Worm (Caenorhabditis elegans) whole organism, L3 larva: ENCODE data around the gene madd-2.
A peak's percentile ranks its signal among the peaks of the same experiment; 100 is the strongest.

Experiments used
- R02D3.7 ChIP-seq: fragments of 150-350 bp; optimal IDR thresholded peaks from 2 replicates; lab custom pipeline; 2014; ENCODE audit warnings: missing biosample characterization, missing genetic modification characterization
- ZK546.5 ChIP-seq: sonication (generic microtip); optimal IDR thresholded peaks from 2 replicates; lab custom pipeline; 2017; ENCODE audit warnings: missing biosample characterization, missing genetic modification characterization
- aly-2 ChIP-seq: fragments of 150-350 bp; optimal IDR thresholded peaks from 2 replicates; lab custom pipeline; 2014; ENCODE audit warnings: missing biosample characterization, missing genetic modification characterization
- ama-1 ChIP-seq: fragments of 150-350 bp; optimal IDR thresholded peaks from 2 replicates; lab custom pipeline; 2018
- ceh-16 ChIP-seq: sonication (generic microtip); optimal IDR thresholded peaks from 2 replicates; lab custom pipeline; 2017; ENCODE audit warnings: missing biosample characterization, missing genetic modification characterization
- ceh-9 ChIP-seq: sonication (generic microtip); optimal IDR thresholded peaks from 2 replicates; lab custom pipeline; 2018; ENCODE audit warnings: missing biosample characterization, missing genetic modification characterization
- egl-27 ChIP-seq: sonication (generic microtip); optimal IDR thresholded peaks from 4 replicates; lab custom pipeline; 2017; ENCODE audit warnings: missing biosample characterization, missing genetic modification reagents, missing genetic modification characterization
- egl-5 ChIP-seq: fragments of 150-350 bp; optimal IDR thresholded peaks from 2 replicates; lab custom pipeline; 2017; ENCODE audit warnings: missing biosample characterization, missing genetic modification reagents, missing genetic modification characterization, inconsistent platforms
- elt-2 ChIP-seq: sonication (generic microtip); optimal IDR thresholded peaks from 2 replicates; lab custom pipeline; 2016; ENCODE audit warnings: missing genetic modification reagents, mild to moderate bottlenecking, missing genetic modification characterization, missing compliant biosample characterization
- elt-3 ChIP-seq, 3 experiments: fragments of 150-350 bp in 1 of 3; sonication (generic microtip) in 2 of 3; optimal IDR thresholded peaks; 2 replicates in 2 of 3; 4 replicates in 1 of 3; lab custom pipeline; 2014 to 2017; ENCODE audit warnings: missing biosample characterization in 3 of 3, missing genetic modification characterization in 3 of 3
- eor-1 ChIP-seq, 2 experiments: fragments of 150-350 bp; optimal IDR thresholded peaks; 2 replicates each; lab custom pipeline; 2014 to 2018; ENCODE audit warnings: missing biosample characterization in 2 of 2, missing genetic modification characterization in 2 of 2
- fkh-2 ChIP-seq: fragments of 150-350 bp; optimal IDR thresholded peaks from 2 replicates; lab custom pipeline; 2014; ENCODE audit warnings: missing biosample characterization, missing genetic modification reagents, missing genetic modification characterization
- fos-1 ChIP-seq: fragments of 150-350 bp; optimal IDR thresholded peaks from 2 replicates; lab custom pipeline; 2014; ENCODE audit warnings: missing biosample characterization, missing genetic modification characterization
- hmg-11 ChIP-seq: sonication (generic microtip); optimal IDR thresholded peaks from 2 replicates; lab custom pipeline; 2016; ENCODE audit warnings: missing genetic modification characterization, missing compliant biosample characterization
- lin-15B ChIP-seq: fragments of 150-350 bp; optimal IDR thresholded peaks from 2 replicates; lab custom pipeline; 2014; ENCODE audit warnings: missing biosample characterization, missing genetic modification characterization
- lsy-12 ChIP-seq: sonication (generic microtip); optimal IDR thresholded peaks from 2 replicates; lab custom pipeline; 2016; ENCODE audit warnings: mild to moderate bottlenecking, missing genetic modification characterization, missing compliant biosample characterization
- mdl-1 ChIP-seq: fragments of 150-350 bp; optimal IDR thresholded peaks from 2 replicates; lab custom pipeline; 2014; ENCODE audit warnings: missing biosample characterization, missing genetic modification characterization
- mml-1 ChIP-seq: fragments of 150-350 bp; sonication (generic microtip); optimal IDR thresholded peaks from 3 replicates; lab custom pipeline; 2014; ENCODE audit warnings: missing biosample characterization, missing genetic modification characterization
- nfya-1 ChIP-seq: sonication (generic microtip); optimal IDR thresholded peaks from 2 replicates; lab custom pipeline; 2017; ENCODE audit warnings: missing genetic modification characterization, mild to moderate bottlenecking, missing compliant biosample characterization, antibody characterized with exemption, moderate library complexity; ENCODE audit not compliant: insufficient read depth
- nhr-11 ChIP-seq: fragments of 150-350 bp; optimal IDR thresholded peaks from 2 replicates; lab custom pipeline; 2014; ENCODE audit warnings: missing biosample characterization, missing genetic modification characterization
- nhr-12 ChIP-seq: fragments of 150-350 bp; optimal IDR thresholded peaks from 2 replicates; lab custom pipeline; 2014; ENCODE audit warnings: missing biosample characterization, missing genetic modification characterization
- nhr-23 ChIP-seq: fragments of 150-350 bp; optimal IDR thresholded peaks from 2 replicates; lab custom pipeline; 2014; ENCODE audit warnings: missing biosample characterization, missing genetic modification reagents, missing genetic modification characterization
- nhr-28 ChIP-seq: fragments of 150-350 bp; optimal IDR thresholded peaks from 2 replicates; lab custom pipeline; 2014; ENCODE audit warnings: missing biosample characterization, missing genetic modification characterization
- nhr-77 ChIP-seq: fragments of 150-350 bp; optimal IDR thresholded peaks from 2 replicates; lab custom pipeline; 2014; ENCODE audit warnings: missing biosample characterization, missing genetic modification characterization
- pha-4 ChIP-seq: fragments of 150-350 bp; optimal IDR thresholded peaks from 2 replicates; lab custom pipeline; 2014; ENCODE audit warnings: missing biosample characterization, missing genetic modification reagents, missing genetic modification characterization
- sea-2 ChIP-seq: fragments of 150-350 bp; sonication (generic microtip); optimal IDR thresholded peaks from 4 replicates; lab custom pipeline; 2014; ENCODE audit warnings: missing biosample characterization, missing genetic modification reagents, missing genetic modification characterization
- snpc-4 ChIP-seq: fragments of 150-350 bp; optimal IDR thresholded peaks from 2 replicates; lab custom pipeline; 2014; ENCODE audit warnings: missing biosample characterization, missing genetic modification characterization
- tbx-2 ChIP-seq: sonication (generic microtip); optimal IDR thresholded peaks from 2 replicates; lab custom pipeline; 2016; ENCODE audit warnings: mild to moderate bottlenecking, missing genetic modification characterization, missing compliant biosample characterization
- unc-39 ChIP-seq: sonication (generic microtip); optimal IDR thresholded peaks from 4 replicates; lab custom pipeline; 2017; ENCODE audit warnings: missing biosample characterization, missing genetic modification characterization
- unc-62 ChIP-seq: fragments of 150-350 bp; sonication (generic microtip); optimal IDR thresholded peaks from 4 replicates; lab custom pipeline; 2014; ENCODE audit warnings: missing biosample characterization, missing genetic modification reagents, missing genetic modification characterization
- zag-1 ChIP-seq: fragments of 150-350 bp; optimal IDR thresholded peaks from 2 replicates; lab custom pipeline; 2014; ENCODE audit warnings: missing biosample characterization, missing genetic modification characterization
- ztf-11 ChIP-seq: fragments of 150-350 bp; optimal IDR thresholded peaks from 2 replicates; lab custom pipeline; 2014; ENCODE audit warnings: missing biosample characterization, missing genetic modification characterization

The madd-2 gene

ce11 chrV:1206971-1207370, 28.3 kb downstream of the madd-2 start, which contains the start of gene Y50D4A.5:
Gene Y50D4A.5 (plus strand): TSS chrV:1207307.
- TF ChIP-seq lin-15B (tag; lab: Kevin White, UChicago) (peak; percentile 6), nhr-11 (no peak)

- TF ChIP-seq lin-15B (tag; lab: Kevin White, UChicago) (peak; percentile 4), ztf-11 (tag; lab: Kevin White, UChicago) (no peak), unc-62 (GFP tag; lab: Kevin White, UChicago) (no peak)
Measured at ce11 chrV:1201717-1202116, 33.5 kb downstream of the madd-2 start.

ce11 chrV:1199219-1199889, 35.9 kb downstream of the madd-2 start, which contains the start of gene Y50D4A.6:
Gene Y50D4A.6 (minus strand): TSS chrV:1199269.
- TF ChIP-seq zag-1 (tag; lab: Kevin White, UChicago) (no peak), unc-62 (GFP tag; lab: Kevin White, UChicago) (no peak), egl-27 (tag; lab: Kevin White, UChicago) (no peak), ceh-9 (tag; lab: Kevin White, UChicago) (no peak), snpc-4 (tag; lab: Kevin White, UChicago) (no peak), ama-1 (lab: Kevin White, UChicago) (no peak), ceh-16 (tag; lab: Kevin White, UChicago) (no peak), nhr-28 (tag; lab: Kevin White, UChicago) (no peak), lsy-12 (tag; lab: Kevin White, UChicago) (no peak), unc-39 (no peak), nhr-77 (tag; lab: Kevin White, UChicago) (no peak), aly-2 (tag; lab: Kevin White, UChicago) (no peak), elt-3 (tag; optimal IDR thresholded peaks at IDR 0.05; lab: Kevin White, UChicago) (no peak), mml-1 (tag; lab: Kevin White, UChicago) (no peak), tbx-2 (tag; lab: Kevin White, UChicago) (no peak), nfya-1 (tag; lab: Kevin White, UChicago) (no peak), egl-5 (tag; lab: Kevin White, UChicago) (no peak)

ce11 chrV:1197064-1197724, 38.1 kb downstream of the madd-2 start:
- TF ChIP-seq elt-2 (peak; percentile 10), lin-15B (tag; lab: Kevin White, UChicago) (peak; percentile 29), nfya-1 (tag; lab: Kevin White, UChicago) (peak; percentile 23), R02D3.7 (tag; lab: Kevin White, UChicago) (peak; percentile 87), lsy-12 (tag; lab: Kevin White, UChicago) (peak; percentile 27)

ce11 chrV:1195995-1196394, 39.3 kb downstream of the madd-2 start, which contains the start of the genes wrb-1 and Y50D4A.4:
Gene wrb-1 (plus strand): TSS chrV:1196072.
Gene Y50D4A.4 (minus strand): TSS chrV:1196127.
- TF ChIP-seq zag-1 (tag; lab: Kevin White, UChicago) (no peak), egl-5 (tag; lab: Kevin White, UChicago) (peak; percentile 22), R02D3.7 (tag; lab: Kevin White, UChicago) (peak; percentile 66), pha-4 (peak; percentile 87), eor-1 (tag; optimal IDR thresholded peaks at IDR 0.05; lab: Kevin White, UChicago) (peak in 1 of 2 experiments; percentile 60), fkh-2 (tag; lab: Kevin White, UChicago) (no peak), nhr-23 (tag; lab: Kevin White, UChicago) (peak; percentile 83), elt-2 (peak; percentile 16), mdl-1 (tag; lab: Kevin White, UChicago) (no peak), lin-15B (tag; lab: Kevin White, UChicago) (peak; percentile 76), ceh-16 (tag; lab: Kevin White, UChicago) (no peak), nhr-11 (no peak), nfya-1 (tag; lab: Kevin White, UChicago) (peak; percentile 56), snpc-4 (tag; lab: Kevin White, UChicago) (peak; percentile 71), sea-2 (GFP tag; lab: Kevin White, UChicago) (no peak), lsy-12 (tag; lab: Kevin White, UChicago) (no peak), unc-39 (no peak), ztf-11 (tag; lab: Kevin White, UChicago) (no peak), fos-1 (tag; lab: Kevin White, UChicago) (no peak), nhr-12 (no peak), ZK546.5 (tag; lab: Kevin White, UChicago) (no peak), hmg-11 (peak; percentile 50), nhr-28 (tag; lab: Kevin White, UChicago) (no peak), ceh-9 (tag; lab: Kevin White, UChicago) (no peak)
